Fruit fly (Drosophila melanogaster) whole organism, wandering third instar larva: ENCODE results near the gene CG7988.

ENCODE experiments used
- Abd-B ChIP-seq: fragments of >200 bp; optimal IDR thresholded peaks from 2 replicates; lab custom pipeline; 2017; ENCODE audit warnings: missing biosample characterization, missing genetic modification characterization
- CG32264 ChIP-seq: fragments of 200-800 bp; sonication (Bioruptor generic); optimal IDR thresholded peaks from 2 replicates; lab custom pipeline; 2016; ENCODE audit warnings: missing biosample characterization, missing genetic modification characterization
- CG9705 ChIP-seq: fragments of 200-800 bp; sonication (Bioruptor generic); optimal IDR thresholded peaks from 2 replicates; lab custom pipeline; 2018; ENCODE audit warnings: missing biosample characterization, mild to moderate bottlenecking, missing genetic modification characterization
- CrebA ChIP-seq: fragments of 200-800 bp; sonication (Bioruptor generic); optimal IDR thresholded peaks from 2 replicates; lab custom pipeline; 2016; ENCODE audit warnings: missing biosample characterization, mild to moderate bottlenecking, missing genetic modification characterization, borderline replicate concordance
- Dfd ChIP-seq: fragments of >200 bp; optimal IDR thresholded peaks from 2 replicates; lab custom pipeline; 2017; ENCODE audit warnings: missing biosample characterization, missing genetic modification characterization
- Dif ChIP-seq: fragments of 200-275, 200-300 bp; sonication (Bioruptor generic); optimal IDR thresholded peaks from 2 replicates; lab custom pipeline; 2018; ENCODE audit warnings: missing biosample characterization, missing genetic modification characterization; ENCODE audit not compliant: partially characterized antibody
- GATAd ChIP-seq: sonication (Bioruptor generic); optimal IDR thresholded peaks from 2 replicates; lab custom pipeline; 2016; ENCODE audit warnings: missing biosample characterization, missing genetic modification characterization
- HLH106 ChIP-seq: fragments of 200-800 bp; optimal IDR thresholded peaks from 3 replicates; lab custom pipeline; 2019; ENCODE audit warnings: missing biosample characterization, mild to moderate bottlenecking, missing genetic modification characterization, moderate library complexity
- Hnf4 ChIP-seq: fragments of 200-800 bp; sonication (Bioruptor generic); optimal IDR thresholded peaks from 2 replicates; lab custom pipeline; 2016; ENCODE audit warnings: missing biosample characterization, mild to moderate bottlenecking, missing genetic modification characterization
- Hr78 ChIP-seq: fragments of >200 bp; optimal IDR thresholded peaks from 2 replicates; lab custom pipeline; 2017; ENCODE audit warnings: missing biosample characterization, missing genetic modification characterization
- Hr83 ChIP-seq: fragments of 200-300 bp; sonication (Bioruptor generic); optimal IDR thresholded peaks from 2 replicates; lab custom pipeline; 2016; ENCODE audit warnings: missing biosample characterization, mild to moderate bottlenecking, missing genetic modification characterization, moderate library complexity; ENCODE audit not compliant: poor library complexity, severe bottlenecking
- Jra ChIP-seq: sonication (Bioruptor generic); optimal IDR thresholded peaks from 2 replicates; lab custom pipeline; 2016; ENCODE audit warnings: missing biosample characterization, missing genetic modification characterization
- Mio ChIP-seq: sonication (Bioruptor generic); optimal IDR thresholded peaks from 2 replicates; lab custom pipeline; 2016; ENCODE audit warnings: missing biosample characterization, missing genetic modification characterization
- Myc ChIP-seq: fragments of >200 bp; optimal IDR thresholded peaks from 2 replicates; lab custom pipeline; 2017
- N ChIP-seq: fragments of >200 bp; optimal IDR thresholded peaks from 2 replicates; lab custom pipeline; 2018; ENCODE audit warnings: missing biosample characterization, missing external identifiers, missing genetic modification characterization
- OdsH ChIP-seq: fragments of 200-800 bp; sonication (Bioruptor generic); optimal IDR thresholded peaks from 2 replicates; lab custom pipeline; 2016; ENCODE audit warnings: missing biosample characterization, mild to moderate bottlenecking, missing genetic modification characterization
- Rel ChIP-seq, 2 experiments: fragments of 200-800 bp; sonication (Bioruptor generic) in 1 of 2; optimal IDR thresholded peaks; 2 replicates in 1 of 2; 3 replicates in 1 of 2; lab custom pipeline; 2016 to 2019; ENCODE audit warnings: mild to moderate bottlenecking in 2 of 2, missing biosample characterization in 2 of 2, missing genetic modification characterization in 2 of 2, moderate library complexity in 1 of 2
- Sp1 ChIP-seq: fragments of 200-800 bp; sonication (Bioruptor generic); optimal IDR thresholded peaks from 3 replicates; lab custom pipeline; 2019; ENCODE audit warnings: missing biosample characterization, mild to moderate bottlenecking, missing genetic modification characterization, moderate library complexity
- Vsx2 ChIP-seq: fragments of 200-300, 225-300 bp; sonication (Bioruptor generic); optimal IDR thresholded peaks from 2 replicates; lab custom pipeline; 2018; ENCODE audit warnings: missing biosample characterization, missing genetic modification characterization; ENCODE audit not compliant: partially characterized antibody
- br ChIP-seq: fragments of 200-800 bp; sonication (Bioruptor generic); optimal IDR thresholded peaks from 2 replicates; lab custom pipeline; 2016; ENCODE audit warnings: missing biosample characterization, missing genetic modification characterization
- brk ChIP-seq: fragments of 200-800 bp; sonication (Bioruptor generic); optimal IDR thresholded peaks from 2 replicates; lab custom pipeline; 2016; ENCODE audit warnings: missing biosample characterization, mild to moderate bottlenecking, missing genetic modification characterization
- dl ChIP-seq, 2 experiments: fragments of 175-275, 200-275 bp in 1 of 2; fragments of 200-275 bp in 1 of 2; sonication (Bioruptor generic); optimal IDR thresholded peaks; lab custom pipeline; 2018; ENCODE audit warnings: mild to moderate bottlenecking in 2 of 2, missing biosample characterization in 2 of 2, missing genetic modification characterization in 2 of 2, moderate library complexity in 2 of 2; ENCODE audit not compliant: partially characterized antibody in 2 of 2, insufficient read depth in 1 of 2
- dmrt93B ChIP-seq: fragments of 200-800 bp; sonication (Bioruptor generic); optimal IDR thresholded peaks from 2 replicates; lab custom pipeline; 2018; ENCODE audit warnings: missing biosample characterization, mild to moderate bottlenecking, missing genetic modification characterization
- dsf ChIP-seq: sonication (Bioruptor generic); optimal IDR thresholded peaks from 2 replicates; lab custom pipeline; 2016; ENCODE audit warnings: missing biosample characterization, missing genetic modification characterization, borderline replicate concordance
- ey ChIP-seq: fragments of 200-800 bp; sonication (Bioruptor generic); optimal IDR thresholded peaks from 2 replicates; lab custom pipeline; 2016; ENCODE audit warnings: missing biosample characterization, missing genetic modification characterization
- foxo ChIP-seq, 2 experiments: fragments of 200-800 bp; sonication (Bioruptor generic); optimal IDR thresholded peaks; 2 replicates in 1 of 2; 3 replicates in 1 of 2; lab custom pipeline; 2016 to 2017; ENCODE audit warnings: missing biosample characterization in 2 of 2, missing genetic modification characterization in 2 of 2
- fru ChIP-seq: fragments of 200-800 bp; sonication (Bioruptor generic); optimal IDR thresholded peaks from 3 replicates; lab custom pipeline; 2016; ENCODE audit warnings: missing biosample characterization, mild to moderate bottlenecking, missing genetic modification characterization
- h ChIP-seq: fragments of 200-800 bp; sonication (Bioruptor generic); optimal IDR thresholded peaks from 3 replicates; lab custom pipeline; 2016; ENCODE audit warnings: missing biosample characterization, mild to moderate bottlenecking, missing genetic modification characterization
- jim ChIP-seq: fragments of 175-275, 200-325 bp; sonication (Bioruptor generic); optimal IDR thresholded peaks from 2 replicates; lab custom pipeline; 2016; ENCODE audit warnings: missing biosample characterization, mild to moderate bottlenecking, missing genetic modification characterization
- lola ChIP-seq: fragments of >200 bp; optimal IDR thresholded peaks from 2 replicates; lab custom pipeline; 2017; ENCODE audit warnings: missing biosample characterization, missing genetic modification characterization
- pan ChIP-seq: fragments of >200 bp; optimal IDR thresholded peaks from 2 replicates; lab custom pipeline; 2017
- psq ChIP-seq: fragments of 200-800 bp; sonication (Bioruptor generic); optimal IDR thresholded peaks from 3 replicates; lab custom pipeline; 2017; ENCODE audit warnings: missing biosample characterization, mild to moderate bottlenecking, missing genetic modification characterization, moderate library complexity
- rgr ChIP-seq: fragments of 200-800 bp; sonication (Bioruptor generic); optimal IDR thresholded peaks from 3 replicates; lab custom pipeline; 2016; ENCODE audit warnings: missing biosample characterization, mild to moderate bottlenecking, missing genetic modification characterization
- sage ChIP-seq: fragments of 200-800 bp; sonication (Bioruptor generic); optimal IDR thresholded peaks from 2 replicates; lab custom pipeline; 2016; ENCODE audit warnings: missing biosample characterization, mild to moderate bottlenecking, missing genetic modification characterization
- sv ChIP-seq: fragments of 200-800 bp; sonication (Bioruptor generic); optimal IDR thresholded peaks from 3 replicates; lab custom pipeline; 2016; ENCODE audit warnings: missing biosample characterization, missing genetic modification characterization
- usp ChIP-seq: fragments of >200 bp; optimal IDR thresholded peaks from 2 replicates; lab custom pipeline; 2017; ENCODE audit warnings: missing biosample characterization, missing genetic modification characterization
- woc ChIP-seq: sonication (Bioruptor generic); optimal IDR thresholded peaks from 2 replicates; lab custom pipeline; 2016; ENCODE audit warnings: missing biosample characterization, mild to moderate bottlenecking, missing genetic modification characterization

CG7988 gene

dm6 chr3R:18215300-18215699 lies 5.0 kb upstream of the CG7988 start (continued):
- TF ChIP-seq lola (GFP tag; lab: Kevin White, UChicago) (no peak), CG32264 (GFP tag; lab: Kevin White, UChicago) (no peak), OdsH (GFP tag; lab: Kevin White, UChicago) (no peak), sv (GFP tag; lab: Kevin White, UChicago) (peak; percentile 12)
- TF ChIP-seq, all 38 proteins: peak for 12

- no peak for TF ChIP-seq Hnf4 (GFP tag; lab: Kevin White, UChicago)
- TF ChIP-seq br (GFP tag; lab: Kevin White, UChicago): no peak
- no peak for TF ChIP-seq brk (GFP tag; lab: Kevin White, UChicago)
- no peak for TF ChIP-seq Dif (GFP tag; lab: Kevin White, UChicago)
- TF ChIP-seq Rel (GFP tag; optimal IDR thresholded peaks at IDR 0.05; lab: Kevin White, UChicago): no peak
- TF ChIP-seq Rel (tag; optimal IDR thresholded peaks at IDR 0.05; lab: Kevin White, UChicago): no peak
- no peak for TF ChIP-seq HLH106 (tag; lab: Kevin White, UChicago)
- no peak for TF ChIP-seq Sp1 (GFP tag; lab: Kevin White, UChicago)
- TF ChIP-seq Abd-B: no peak
- TF ChIP-seq rgr: no peak
- no peak for TF ChIP-seq GATAd (GFP tag; lab: Kevin White, UChicago)
- TF ChIP-seq dmrt93B (GFP tag; lab: Kevin White, UChicago): no peak
- no peak for TF ChIP-seq woc (GFP tag; lab: Kevin White, UChicago)
- TF ChIP-seq CG32264 (GFP tag; lab: Kevin White, UChicago): no peak
- no peak for TF ChIP-seq dsf (GFP tag; lab: Kevin White, UChicago)
- no peak for TF ChIP-seq lola (GFP tag; lab: Kevin White, UChicago)
- no peak for TF ChIP-seq Mio (GFP tag; lab: Kevin White, UChicago)
- no peak for TF ChIP-seq psq
Measured at dm6 chr3R:18215900-18216299, 4.4 kb upstream of the CG7988 start, which contains the start of gene CG14314. Gene CG14314 (plus strand): TSS chr3R:18216142.

- TF ChIP-seq pan (lab: Kevin White, UChicago) (no peak), Hr83 (peak; percentile 21), psq (peak; percentile 64), sage (GFP tag; lab: Kevin White, UChicago) (no peak), Sp1 (GFP tag; lab: Kevin White, UChicago) (peak; percentile 67), dmrt93B (GFP tag; lab: Kevin White, UChicago) (no peak), Hr78 (GFP tag; lab: Kevin White, UChicago) (no peak), N (GFP tag; lab: Kevin White, UChicago) (no peak), CrebA (no peak), foxo (GFP tag; optimal IDR thresholded peaks at IDR 0.05; lab: Kevin White, UChicago) (peak in 1 of 2 experiments; percentile 67), fru (GFP tag; lab: Kevin White, UChicago) (peak; percentile 36), dsf (GFP tag; lab: Kevin White, UChicago) (peak; percentile 29), h (GFP tag; lab: Kevin White, UChicago) (peak; percentile 37), GATAd (GFP tag; lab: Kevin White, UChicago) (no peak), Dfd (GFP tag; lab: Kevin White, UChicago) (no peak), Dif (GFP tag; lab: Kevin White, UChicago) (no peak), jim (GFP tag; lab: Kevin White, UChicago) (no peak), CG32264 (GFP tag; lab: Kevin White, UChicago) (no peak), usp (GFP tag; lab: Kevin White, UChicago) (no peak), lola (GFP tag; lab: Kevin White, UChicago) (no peak), Jra (GFP tag; lab: Kevin White, UChicago) (peak; percentile 6), HLH106 (tag; lab: Kevin White, UChicago) (peak; percentile 73), Myc (peak; percentile 26), OdsH (GFP tag; lab: Kevin White, UChicago) (peak; percentile 52), Hnf4 (GFP tag; lab: Kevin White, UChicago) (peak; percentile 65), rgr (peak; percentile 64), sv (GFP tag; lab: Kevin White, UChicago) (peak; percentile 9), Vsx2 (GFP tag; lab: Kevin White, UChicago) (no peak), ey (peak; percentile 14), woc (GFP tag; lab: Kevin White, UChicago) (peak; percentile 21), brk (GFP tag; lab: Kevin White, UChicago) (no peak), CG9705 (GFP tag; lab: Kevin White, UChicago) (peak; percentile 23), Rel (GFP tag; optimal IDR thresholded peaks at IDR 0.05; lab: Kevin White, UChicago) (no peak), Rel (tag; optimal IDR thresholded peaks at IDR 0.05; lab: Kevin White, UChicago) (peak; percentile 57), dl (GFP tag; optimal IDR thresholded peaks at IDR 0.05; lab: Kevin White, UChicago; ENCODE audit: insufficient read depth in 1 of 2, partially characterized antibody in 2 of 2) (no peak), Mio (GFP tag; lab: Kevin White, UChicago) (no peak)
Measured at dm6 chr3R:18223434-18223833, 3.1 kb downstream of the CG7988 start, which contains the start of the genes mTerf5 and Non3. Gene mTerf5 (minus strand): TSS chr3R:18223682. Gene Non3 (plus strand): TSS chr3R:18223722.
